Fruit fly (Drosophila melanogaster) whole organism, embryonic: ENCODE measurements around the gene yellow-e.

Experiments used
- Awh ChIP-seq: fragments of 200-800 bp; sonication (Bioruptor generic); IDR thresholded peaks from 2 replicates; pipeline ENCODE4, ENCODE4 v1.3.6; 2022; ENCODE audit warnings: missing biosample characterization, missing genetic modification characterization
- Bdp1 ChIP-seq: fragments of 200-800 bp; sonication (Bioruptor generic); optimal IDR thresholded peaks from 3 replicates; lab custom pipeline; 2016; ENCODE audit warnings: missing biosample characterization, missing genetic modification characterization
- Blimp-1 ChIP-seq: fragments of 200-800 bp; sonication (Bioruptor generic); optimal IDR thresholded peaks from 3 replicates; lab custom pipeline; 2018; ENCODE audit warnings: missing biosample characterization, missing genetic modification characterization, mild to moderate bottlenecking, moderate library complexity, missing genetic modification reagents
- BtbVII ChIP-seq: fragments of 200-800 bp; sonication (Bioruptor generic); optimal IDR thresholded peaks from 3 replicates; lab custom pipeline; 2017; ENCODE audit warnings: missing biosample characterization, mild to moderate bottlenecking, missing genetic modification characterization
- CG11695 ChIP-seq: fragments of 200-800 bp; sonication (Bioruptor generic); IDR thresholded peaks from 3 replicates; pipeline ENCODE4 v1.3.6; 2022; ENCODE audit warnings: missing biosample characterization, missing genetic modification characterization
- CG12071 ChIP-seq: fragments of 200-800 bp; sonication (Bioruptor generic); optimal IDR thresholded peaks from 3 replicates; lab custom pipeline; 2018; ENCODE audit warnings: missing biosample characterization, mild to moderate bottlenecking, missing genetic modification characterization
- CG12769 ChIP-seq: fragments of 200-800 bp; sonication (Bioruptor generic); optimal IDR thresholded peaks from 2 replicates; lab custom pipeline; 2019; ENCODE audit warnings: missing biosample characterization, mild to moderate bottlenecking, missing genetic modification characterization, moderate library complexity
- CG15479 ChIP-seq: fragments of 200-800 bp; sonication (Bioruptor generic); optimal IDR thresholded peaks from 3 replicates; lab custom pipeline; 2019; ENCODE audit warnings: missing biosample characterization, mild to moderate bottlenecking, missing genetic modification characterization, moderate library complexity
- CG17186 ChIP-seq: fragments of 200-800 bp; sonication (Bioruptor generic); optimal IDR thresholded peaks from 3 replicates; lab custom pipeline; 2017; ENCODE audit warnings: missing biosample characterization, missing genetic modification reagents, missing genetic modification characterization
- CG17912 ChIP-seq: fragments of 200-800 bp; sonication (Bioruptor generic); optimal IDR thresholded peaks from 2 replicates; lab custom pipeline; 2018; ENCODE audit warnings: missing biosample characterization, mild to moderate bottlenecking, missing genetic modification characterization
- CG2712 ChIP-seq: fragments of 200-800 bp; optimal IDR thresholded peaks from 3 replicates; lab custom pipeline; 2019; ENCODE audit warnings: missing biosample characterization, mild to moderate bottlenecking, missing genetic modification characterization, moderate library complexity
- CG30403 ChIP-seq: fragments of 200-800 bp; sonication (Bioruptor generic); optimal IDR thresholded peaks from 3 replicates; lab custom pipeline; 2016; ENCODE audit warnings: missing biosample characterization, missing genetic modification characterization
- CG31441 ChIP-seq: fragments of 200-800 bp; sonication (Bioruptor generic); IDR thresholded peaks from 2 replicates; pipeline ENCODE4 v1.3.6; 2022; ENCODE audit warnings: missing biosample characterization, missing genetic modification characterization
- CG32772 ChIP-seq: fragments of 200-800 bp; sonication (Bioruptor generic); IDR thresholded peaks from 2 replicates; pipeline ENCODE4 v1.3.6; 2022; ENCODE audit warnings: missing biosample characterization, missing genetic modification characterization
- CG4617 ChIP-seq: fragments of 200-800 bp; sonication (Bioruptor generic); optimal IDR thresholded peaks from 3 replicates; lab custom pipeline; 2016; ENCODE audit warnings: missing biosample characterization, missing genetic modification characterization, borderline replicate concordance
- CG6683 ChIP-seq: fragments of 200-800 bp; sonication (Bioruptor generic); optimal IDR thresholded peaks from 2 replicates; lab custom pipeline; 2017; ENCODE audit warnings: missing biosample characterization, mild to moderate bottlenecking, missing genetic modification characterization, missing genetic modification reagents
- CG6813 ChIP-seq: fragments of 200-800 bp; sonication (Bioruptor generic); optimal IDR thresholded peaks from 2 replicates; lab custom pipeline; 2017; ENCODE audit warnings: missing biosample characterization, missing genetic modification characterization, mild to moderate bottlenecking, moderate library complexity, missing genetic modification reagents
- CG7271 ChIP-seq: fragments of 200-800 bp; sonication (Bioruptor generic); optimal IDR thresholded peaks from 2 replicates; lab custom pipeline; 2018; ENCODE audit warnings: missing biosample characterization, mild to moderate bottlenecking, missing genetic modification characterization, moderate library complexity
- CG7928 ChIP-seq: fragments of 200-800 bp; sonication (Bioruptor generic); optimal IDR thresholded peaks from 2 replicates; lab custom pipeline; 2017; ENCODE audit warnings: missing biosample characterization, mild to moderate bottlenecking, missing genetic modification characterization
- CG7963 ChIP-seq: fragments of 200-800 bp; sonication (Bioruptor generic); IDR thresholded peaks from 3 replicates; pipeline ENCODE4 v1.3.6; 2022; ENCODE audit warnings: missing biosample characterization, missing genetic modification characterization; ENCODE audit not compliant: partially characterized antibody
- CG8765 ChIP-seq: fragments of 200-800 bp; sonication (Bioruptor generic); IDR thresholded peaks from 2 replicates; pipeline ENCODE4 v1.3.6; 2022; ENCODE audit warnings: missing biosample characterization, missing genetic modification characterization
- CG9817 ChIP-seq: fragments of 200-800 bp; sonication (Bioruptor generic); optimal IDR thresholded peaks from 2 replicates; lab custom pipeline; 2018; ENCODE audit warnings: missing biosample characterization, mild to moderate bottlenecking, missing genetic modification characterization, moderate library complexity
- Gug ChIP-seq: fragments of 200-800 bp; sonication (Bioruptor generic); IDR thresholded peaks from 4 replicates; pipeline ENCODE4 v1.3.6; 2022; ENCODE audit warnings: missing biosample characterization, missing genetic modification characterization
- Lim3 ChIP-seq: fragments of 200-800 bp; sonication (Bioruptor generic); IDR thresholded peaks from 2 replicates; pipeline ENCODE4 v1.3.6; 2022; ENCODE audit warnings: missing biosample characterization, missing genetic modification characterization
- Meics ChIP-seq: fragments of 200-800 bp; sonication (Bioruptor generic); optimal IDR thresholded peaks from 2 replicates; lab custom pipeline; 2017; ENCODE audit warnings: missing biosample characterization, mild to moderate bottlenecking, missing genetic modification characterization
- NC2β ChIP-seq: fragments of 200-800 bp; sonication (Bioruptor generic); optimal IDR thresholded peaks from 2 replicates; lab custom pipeline; 2016; ENCODE audit warnings: missing biosample characterization, missing genetic modification characterization
- Nf-YB ChIP-seq: fragments of 200-800 bp; sonication (Bioruptor generic); optimal IDR thresholded peaks from 3 replicates; lab custom pipeline; 2019; ENCODE audit warnings: missing biosample characterization, mild to moderate bottlenecking, missing genetic modification characterization, moderate library complexity
- Oli ChIP-seq: fragments of 200-800 bp; sonication (Bioruptor generic); optimal IDR thresholded peaks from 2 replicates; lab custom pipeline; 2018; ENCODE audit warnings: missing biosample characterization, mild to moderate bottlenecking, missing genetic modification characterization, moderate library complexity
- Pdp1 ChIP-seq, 2 experiments: fragments of 200-800 bp; sonication (Bioruptor generic); optimal IDR thresholded peaks; 3 replicates each; lab custom pipeline; 2016; ENCODE audit warnings: missing biosample characterization in 2 of 2, missing genetic modification characterization in 2 of 2, mild to moderate bottlenecking in 1 of 2, moderate library complexity in 1 of 2
- Sin3A ChIP-seq: fragments of >200 bp; optimal IDR thresholded peaks from 2 replicates; lab custom pipeline; 2018
- Taf1 ChIP-seq: fragments of 200-800 bp; sonication (Bioruptor generic); IDR thresholded peaks from 2 replicates; pipeline ENCODE4 v1.3.6; 2022; ENCODE audit warnings: missing biosample characterization, missing genetic modification characterization
- ap ChIP-seq: fragments of 200-800 bp; sonication (Bioruptor generic); IDR thresholded peaks from 2 replicates; pipeline ENCODE4 v1.3.6; 2022; ENCODE audit warnings: missing biosample characterization, missing genetic modification characterization
- ato ChIP-seq: fragments of 200-800 bp; sonication (Bioruptor generic); IDR thresholded peaks from 2 replicates; pipeline ENCODE4 v1.3.6; 2022; ENCODE audit warnings: missing biosample characterization, missing genetic modification characterization; ENCODE audit not compliant: partially characterized antibody
- bigmax ChIP-seq: fragments of 200-800 bp; sonication (Bioruptor generic); optimal IDR thresholded peaks from 2 replicates; lab custom pipeline; 2018; ENCODE audit warnings: missing biosample characterization, mild to moderate bottlenecking, missing genetic modification characterization
- br ChIP-seq: fragments of >200 bp; optimal IDR thresholded peaks from 2 replicates; lab custom pipeline; 2017
- caup ChIP-seq: fragments of 200-800 bp; sonication (Bioruptor generic); optimal IDR thresholded peaks from 3 replicates; lab custom pipeline; 2017; ENCODE audit warnings: missing biosample characterization, mild to moderate bottlenecking, missing genetic modification characterization, moderate library complexity; ENCODE audit not compliant: severe bottlenecking
- da ChIP-seq: fragments of 200-800 bp; sonication (Bioruptor generic); optimal IDR thresholded peaks from 2 replicates; lab custom pipeline; 2016; ENCODE audit warnings: missing biosample characterization, missing genetic modification characterization
- eyg ChIP-seq: fragments of 200-800 bp; sonication (Bioruptor generic); optimal IDR thresholded peaks from 3 replicates; lab custom pipeline; 2016; ENCODE audit warnings: missing biosample characterization, missing genetic modification characterization
- gcm ChIP-seq: fragments of 200-800 bp; sonication (Bioruptor generic); optimal IDR thresholded peaks from 2 replicates; lab custom pipeline; 2019; ENCODE audit warnings: missing biosample characterization, mild to moderate bottlenecking, missing genetic modification characterization, moderate library complexity
- hth ChIP-seq: fragments of >200 bp; optimal IDR thresholded peaks from 2 replicates; lab custom pipeline; 2017; ENCODE audit warnings: inconsistent platforms
- ken ChIP-seq: fragments of 200-800 bp; sonication (Bioruptor generic); IDR thresholded peaks from 3 replicates; pipeline ENCODE4 v1.3.6; 2022; ENCODE audit warnings: missing biosample characterization, missing genetic modification characterization
- lilli ChIP-seq: fragments of 200-800 bp; sonication (Bioruptor generic); optimal IDR thresholded peaks from 3 replicates; lab custom pipeline; 2016; ENCODE audit warnings: missing biosample characterization, missing genetic modification characterization
- psq ChIP-seq: fragments of 200-800 bp; sonication (Bioruptor generic); optimal IDR thresholded peaks from 2 replicates; lab custom pipeline; 2017; ENCODE audit warnings: missing biosample characterization, missing genetic modification characterization
- repo ChIP-seq: fragments of 200-800 bp; sonication (Bioruptor generic); optimal IDR thresholded peaks from 2 replicates; lab custom pipeline; 2016; ENCODE audit warnings: missing biosample characterization, missing genetic modification characterization
- rib ChIP-seq: fragments of 200-800 bp; sonication (Bioruptor generic); IDR thresholded peaks from 2 replicates; pipeline ENCODE4 v1.3.6; 2022; ENCODE audit warnings: missing biosample characterization, missing genetic modification characterization
- scrt ChIP-seq: fragments of 200-800 bp; sonication (Bioruptor generic); optimal IDR thresholded peaks from 2 replicates; lab custom pipeline; 2018; ENCODE audit warnings: missing biosample characterization, mild to moderate bottlenecking, missing genetic modification characterization, moderate library complexity
- sna ChIP-seq: fragments of 200-800 bp; sonication (Bioruptor generic); IDR thresholded peaks from 2 replicates; pipeline ENCODE4 v1.3.6; 2022; ENCODE audit warnings: missing biosample characterization, missing genetic modification characterization; ENCODE audit not compliant: partially characterized antibody
- sug ChIP-seq: fragments of 200-800 bp; optimal IDR thresholded peaks from 2 replicates; lab custom pipeline; 2019; ENCODE audit warnings: missing biosample characterization, mild to moderate bottlenecking, missing genetic modification characterization, moderate library complexity
- z ChIP-seq: fragments of 200-800 bp; sonication (Bioruptor generic); IDR thresholded peaks from 3 replicates; pipeline ENCODE4 v1.3.6; 2022; ENCODE audit warnings: missing biosample characterization, missing genetic modification characterization

Gene yellow-e

DNA sequence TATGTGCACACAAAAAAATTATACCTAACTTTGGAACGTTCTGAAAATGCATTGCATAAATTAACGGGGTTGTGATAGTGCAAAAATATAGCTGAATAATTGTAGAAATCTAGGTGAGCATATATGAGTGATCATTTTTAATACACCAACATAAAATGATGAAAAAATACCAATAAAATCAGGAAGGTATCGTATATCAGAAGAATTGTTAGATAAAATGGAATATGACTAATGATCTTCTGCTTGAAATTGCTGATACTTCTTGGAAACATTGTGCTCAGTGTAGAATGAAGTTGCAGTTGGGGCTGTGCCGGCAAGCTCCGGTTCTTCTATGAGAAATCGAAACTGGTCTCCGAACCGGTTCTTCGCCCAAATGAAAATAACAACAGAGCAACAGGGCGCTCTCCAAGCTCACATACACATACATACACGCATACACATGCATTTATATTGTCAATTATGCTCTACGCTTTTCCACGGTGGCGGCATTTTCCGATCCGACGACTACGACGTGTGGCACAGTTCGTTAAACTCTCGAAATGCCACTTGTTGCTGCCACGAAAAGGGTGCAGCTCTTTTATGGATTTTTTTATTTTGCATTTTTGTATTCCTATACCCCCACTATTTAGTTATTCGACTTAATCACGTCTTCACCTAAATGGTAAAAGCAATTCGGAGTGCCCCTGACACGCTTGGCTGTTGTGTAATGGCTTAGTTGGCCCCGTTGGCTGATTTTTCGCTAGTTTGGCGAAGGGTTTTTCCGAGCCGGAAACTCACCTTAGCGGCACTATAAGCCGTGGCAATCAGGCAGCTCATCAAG, 14.0 kb downstream of the yellow-e start (continued):
- peak; percentile 9 for TF ChIP-seq CG17912 (GFP tag; lab: Kevin White, UChicago)
- peak; percentile 90 for TF ChIP-seq gcm
- peak; percentile 84 for TF ChIP-seq caup (GFP tag; lab: Kevin White, UChicago)
- TF ChIP-seq CG12071 (GFP tag; lab: Kevin White, UChicago): peak; percentile 75
- peak; percentile 76 for TF ChIP-seq sug (tag; lab: Kevin White, UChicago)
- peak; percentile 42 for TF ChIP-seq CG7928 (GFP tag; lab: Kevin White, UChicago)
- TF ChIP-seq Sin3A (lab: Kevin White, UChicago): no peak
- peak; percentile 95 for TF ChIP-seq CG30403
- peak; percentile 90 for TF ChIP-seq CG31441 (GFP tag; lab: Robert Waterston, UW)
- no peak; the same call in 1 of the 2 replicates for TF ChIP-seq sna (GFP tag; lab: Robert Waterston, UW)
- TF ChIP-seq BtbVII (GFP tag; lab: Kevin White, UChicago): peak; percentile 75
- no peak for TF ChIP-seq CG15479 (GFP tag; lab: Kevin White, UChicago)
- TF ChIP-seq CG12769 (tag; lab: Kevin White, UChicago): peak; percentile 85
- peak; percentile 91 for TF ChIP-seq CG11695
- no peak; the same call in 1 of the 2 replicates for TF ChIP-seq CG8765
- TF ChIP-seq psq: peak; percentile 74
- TF ChIP-seq br (lab: Kevin White, UChicago): no peak
- TF ChIP-seq CG7271 (tag; lab: Kevin White, UChicago): peak; percentile 43
- TF ChIP-seq da (GFP tag; lab: Kevin White, UChicago): peak; percentile 76
- peak; percentile 79 for TF ChIP-seq CG9817 (tag; lab: Kevin White, UChicago)
- peak; percentile 73 for TF ChIP-seq CG6813 (GFP tag; lab: Kevin White, UChicago)
- no peak for TF ChIP-seq hth (lab: Kevin White, UChicago)
- TF ChIP-seq CG2712 (tag; lab: Kevin White, UChicago): peak; percentile 95
- TF ChIP-seq scrt (GFP tag; lab: Kevin White, UChicago): peak; percentile 42
- no peak for TF ChIP-seq bigmax (GFP tag; lab: Kevin White, UChicago)
- peak; percentile 65; the same call in 1 of the 2 replicates for TF ChIP-seq Taf1 (GFP tag; lab: Robert Waterston, UW)
- peak; percentile 91 for TF ChIP-seq lilli (GFP tag; lab: Kevin White, UChicago)
- peak; percentile 76 for TF ChIP-seq eyg (GFP tag; lab: Kevin White, UChicago)
- TF ChIP-seq rib (GFP tag; lab: Robert Waterston, UW): peak; percentile 77
- TF ChIP-seq CG17186 (GFP tag; lab: Kevin White, UChicago): peak; percentile 55
- no peak for TF ChIP-seq ato (GFP tag; lab: Robert Waterston, UW)
- peak; percentile 75 for TF ChIP-seq CG4617 (GFP tag; lab: Kevin White, UChicago)
- TF ChIP-seq z (GFP tag; lab: Robert Waterston, UW): 0 out of 3 replicates have a peak, but pooled peaks have one; percentile 45
- peak; percentile 96 for TF ChIP-seq Oli (tag; lab: Kevin White, UChicago)
- TF ChIP-seq NC2β (GFP tag; lab: Kevin White, UChicago): peak; percentile 77
- peak; percentile 83 for TF ChIP-seq CG32772 (GFP tag; lab: Robert Waterston, UW)
- peak; percentile 69 for TF ChIP-seq repo (GFP tag; lab: Kevin White, UChicago)
- peak; percentile 92 for TF ChIP-seq Blimp-1 (GFP tag; lab: Kevin White, UChicago)
- no peak for TF ChIP-seq CG7963 (GFP tag; lab: Robert Waterston, UW)
- peak; percentile 84 to 88 for TF ChIP-seq Pdp1 (GFP tag; optimal IDR thresholded peaks at IDR 0.05; lab: Kevin White, UChicago)
- peak; percentile 88 for TF ChIP-seq Meics
- TF ChIP-seq Awh: peak; percentile 74
- peak; percentile 80 for TF ChIP-seq Nf-YB (GFP tag; lab: Kevin White, UChicago)
- TF ChIP-seq Gug (GFP tag; lab: Robert Waterston, UW): peak; percentile 61; the same call in 3 of the 4 replicates
- peak; percentile 79 for TF ChIP-seq Bdp1 (GFP tag; lab: Kevin White, UChicago)
- TF ChIP-seq CG6683 (GFP tag; lab: Kevin White, UChicago): peak; percentile 57
- TF ChIP-seq Lim3 (GFP tag; lab: Robert Waterston, UW): 0 out of 2 replicates have a peak, but pooled peaks have one; percentile 24
- no peak; the same call in 2 of the 3 replicates for TF ChIP-seq ken (GFP tag; lab: Robert Waterston, UW)
- TF ChIP-seq ap (GFP tag; lab: Robert Waterston, UW): peak; percentile 68
